Worm (Caenorhabditis elegans): ENCODE results near the gene F13E9.13.

The F13E9.13 gene

DNA sequence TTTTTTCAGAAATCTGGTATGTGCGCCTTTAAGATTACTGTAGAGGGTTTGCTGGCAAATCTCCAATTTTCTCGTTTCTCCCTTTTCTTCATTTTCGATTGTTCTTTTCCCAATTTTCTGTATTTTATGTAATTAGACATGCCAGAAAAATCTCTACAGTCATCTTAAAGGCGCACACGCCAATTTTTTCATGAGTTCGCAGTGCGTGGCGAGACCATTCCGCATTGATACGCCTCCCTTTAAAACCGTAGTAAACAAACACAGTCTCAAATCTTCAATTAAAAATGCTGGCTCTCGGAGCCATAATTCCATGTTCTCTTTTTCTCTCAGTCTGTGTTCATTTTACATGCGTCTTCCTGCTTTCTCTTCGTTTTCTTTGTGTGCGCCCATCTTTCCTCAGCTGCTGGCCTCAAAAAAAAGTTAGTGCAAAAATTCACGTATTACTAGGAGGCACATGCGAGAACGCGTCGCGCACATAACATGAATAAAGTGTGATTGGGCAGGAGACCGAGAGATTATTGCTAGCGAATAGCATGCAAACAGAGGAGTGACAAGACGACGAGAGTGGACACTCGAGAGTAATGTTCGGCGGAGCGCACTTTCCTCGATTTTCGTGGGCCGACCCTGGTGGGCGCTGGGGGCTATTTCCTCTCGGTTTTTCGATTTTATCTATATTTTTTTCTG is 37.7 kb downstream of the F13E9.13 start (continued):
- TF ChIP-seq grh-1 (GFP tag; IDR thresholded peaks at IDR 0.05) (peak; percentile 40; the same call in 1 of the 2 replicates), efl-3 (GFP tag; optimal IDR thresholded peaks at IDR 0.05) (no peak), ceh-63 (GFP tag; optimal IDR thresholded peaks at IDR 0.05) (no peak), ztf-4 (tag; optimal IDR thresholded peaks at IDR 0.05) (peak; percentile 21), lir-3 (tag; optimal IDR thresholded peaks at IDR 0.05; ENCODE audit: poor library complexity) (no peak), rnt-1 (tag; optimal IDR thresholded peaks at IDR 0.05) (peak; percentile 70), sptf-1 (tag; optimal IDR thresholded peaks at IDR 0.05) (no peak), unc-30 (tag; optimal IDR thresholded peaks at IDR 0.05) (no peak), nhr-85 (tag) (peak; percentile 91), lin-15B (tag; optimal IDR thresholded peaks at IDR 0.05) (peak; percentile 67), aha-1 (tag; optimal IDR thresholded peaks at IDR 0.05) (peak; percentile 48), nhr-28 (tag; optimal IDR thresholded peaks at IDR 0.05) (no peak), hlh-4 (tag; optimal IDR thresholded peaks at IDR 0.05) (no peak), nhr-76 (tag; optimal IDR thresholded peaks at IDR 0.05) (no peak), blmp-1 (tag; optimal IDR thresholded peaks at IDR 0.05) (peak; percentile 19), swsn-7 (tag; optimal IDR thresholded peaks at IDR 0.05) (peak; percentile 85), C04F5.9 (tag; optimal IDR thresholded peaks at IDR 0.05) (no peak), tlp-1 (tag; optimal IDR thresholded peaks at IDR 0.05) (no peak), ets-5 (GFP tag; IDR thresholded peaks at IDR 0.05) (no peak), hpl-2 (GFP tag; optimal IDR thresholded peaks at IDR 0.05) (no peak), pag-3 (tag; optimal IDR thresholded peaks at IDR 0.05; ENCODE audit: borderline replicate concordance, insufficient read depth) (peak; percentile 22), ceh-88 (GFP tag; IDR thresholded peaks at IDR 0.05) (peak; percentile 46; the same call in 1 of the 2 replicates), lin-39 (tag; optimal IDR thresholded peaks at IDR 0.05) (peak; percentile 10), jun-1 (tag; optimal IDR thresholded peaks at IDR 0.05) (peak; percentile 45), skn-1 (tag; optimal IDR thresholded peaks at IDR 0.05) (peak; percentile 60), nhr-237 (tag; optimal IDR thresholded peaks at IDR 0.05) (peak; percentile 49), fkh-10 (GFP tag; optimal IDR thresholded peaks at IDR 0.05) (peak; percentile 5), nhr-12 (tag; optimal IDR thresholded peaks at IDR 0.05) (no peak), C34B4.2 (tag; optimal IDR thresholded peaks at IDR 0.05) (no peak), egl-27 (tag; optimal IDR thresholded peaks at IDR 0.05) (peak in 1 of 2 experiments; percentile 63), ces-1 (GFP tag; optimal IDR thresholded peaks at IDR 0.05) (no peak), pqm-1 (tag; optimal IDR thresholded peaks at IDR 0.05) (no peak), lsy-2 (tag; optimal IDR thresholded peaks at IDR 0.05) (peak; percentile 70 to 82)

DNA sequence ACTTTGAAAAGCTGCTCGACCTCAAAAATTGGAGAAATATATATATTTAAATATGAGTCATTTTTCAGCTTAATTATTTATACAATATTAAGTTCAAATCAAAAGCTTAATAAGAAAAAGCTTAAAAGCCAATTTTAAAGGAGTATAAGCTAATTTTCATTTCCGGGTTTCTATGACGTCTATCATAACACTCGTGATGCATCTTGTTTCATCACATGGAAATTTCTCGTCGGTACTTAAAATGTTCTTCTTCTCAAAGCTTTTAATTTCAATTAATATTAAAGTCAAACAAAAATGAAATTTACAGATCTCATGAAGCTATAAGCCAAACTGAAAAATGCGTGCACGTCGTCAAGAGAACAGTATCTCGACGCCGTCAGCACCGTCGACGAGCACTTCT is 38.4 kb downstream of the F13E9.13 start, which contains the start of gene rbr-2:
rbr-2 (plus strand) TSS at position 301 of the 400 bp plus-strand sequence.
- TF ChIP-seq Y116A8C.19 (tag; optimal IDR thresholded peaks at IDR 0.05; ENCODE audit: borderline replicate concordance) (no peak), blmp-1 (tag; optimal IDR thresholded peaks at IDR 0.05) (no peak), mdl-1 (tag; optimal IDR thresholded peaks at IDR 0.05) (no peak), ztf-4 (tag; optimal IDR thresholded peaks at IDR 0.05) (no peak), ama-1 (optimal IDR thresholded peaks at IDR 0.05) (no peak), irx-1 (tag; optimal IDR thresholded peaks at IDR 0.05) (no peak), ztf-11 (tag; optimal IDR thresholded peaks at IDR 0.05) (no peak), unc-130 (tag; optimal IDR thresholded peaks at IDR 0.05) (no peak), swsn-7 (tag; optimal IDR thresholded peaks at IDR 0.05) (no peak), mef-2 (tag; optimal IDR thresholded peaks at IDR 0.05) (no peak)
